Fruit fly (Drosophila melanogaster) whole organism, prepupa: Measurements from ENCODE around the gene Grd.

Source experiments
- CG31627 ChIP-seq: fragments of 200-800 bp; sonication (Bioruptor generic); optimal IDR thresholded peaks from 3 replicates; lab custom pipeline; 2016; ENCODE audit warnings: missing biosample characterization, missing genetic modification characterization
- CG6808 ChIP-seq: fragments of 200-800 bp; sonication (Bioruptor generic); optimal IDR thresholded peaks from 3 replicates; lab custom pipeline; 2017; ENCODE audit warnings: missing biosample characterization, missing genetic modification characterization, mild to moderate bottlenecking, moderate library complexity, missing genetic modification reagents
- CG6854 ChIP-seq: fragments of 200-800 bp; sonication (Bioruptor generic); optimal IDR thresholded peaks from 2 replicates; lab custom pipeline; 2017; ENCODE audit warnings: missing biosample characterization, mild to moderate bottlenecking, missing genetic modification characterization
- CG8319 ChIP-seq: fragments of 200-800 bp; sonication (Bioruptor generic); optimal IDR thresholded peaks from 3 replicates; lab custom pipeline; 2016; ENCODE audit warnings: missing biosample characterization, missing genetic modification characterization
- CG9139 ChIP-seq: fragments of 200-800 bp; sonication (Bioruptor generic); optimal IDR thresholded peaks from 3 replicates; lab custom pipeline; 2017; ENCODE audit warnings: missing biosample characterization, mild to moderate bottlenecking, missing genetic modification characterization
- Ets96B ChIP-seq: fragments of 200-800 bp; optimal IDR thresholded peaks from 2 replicates; lab custom pipeline; 2019; ENCODE audit warnings: missing biosample characterization, mild to moderate bottlenecking, missing genetic modification characterization, moderate library complexity
- Hr39 ChIP-seq: fragments of 200-800 bp; sonication (Bioruptor generic); optimal IDR thresholded peaks from 2 replicates; lab custom pipeline; 2016; ENCODE audit warnings: missing biosample characterization, missing genetic modification characterization
- dsx ChIP-seq: fragments of 200-800 bp; optimal IDR thresholded peaks from 3 replicates; lab custom pipeline; 2019; ENCODE audit warnings: missing biosample characterization, mild to moderate bottlenecking, missing genetic modification characterization, moderate library complexity; ENCODE audit not compliant: poor library complexity, severe bottlenecking
- eg ChIP-seq: fragments of 200-800 bp; sonication (Bioruptor generic); IDR thresholded peaks from 3 replicates; pipeline ENCODE4 v1.3.6; 2022; ENCODE audit warnings: missing biosample characterization, missing genetic modification characterization

DNA sequence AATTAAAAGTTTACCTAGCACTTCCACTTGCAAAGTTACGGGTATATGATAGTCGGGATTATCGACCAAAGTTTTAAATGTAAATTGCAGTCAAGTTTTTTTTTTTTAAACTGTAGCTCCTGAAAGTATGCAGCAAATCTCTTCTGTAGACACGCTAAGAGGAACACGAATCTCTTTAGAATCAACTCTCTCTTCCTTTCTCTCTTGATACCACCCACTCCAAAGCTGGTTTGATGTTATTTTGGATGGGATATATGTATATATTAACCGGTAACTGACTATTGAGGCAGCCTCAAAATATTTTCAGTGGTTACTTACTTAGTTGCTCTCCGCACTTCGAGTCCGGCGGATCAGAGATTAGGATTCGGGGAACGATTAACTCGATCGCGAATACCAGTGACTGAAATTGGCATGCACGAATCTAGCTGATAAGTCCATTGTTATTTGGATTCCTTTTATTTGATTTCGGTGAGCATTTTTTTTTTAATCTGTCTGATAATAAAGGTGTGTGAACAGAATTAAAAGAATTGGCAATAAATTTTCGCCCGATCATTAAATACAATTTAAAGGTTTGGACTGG is 55.7 kb downstream of the Grd start, which contains the start of gene CG7408:
- TF ChIP-seq Ets96B (tag; lab: Kevin White, UChicago) = no peak
- TF ChIP-seq CG8319 (GFP tag; lab: Kevin White, UChicago) = no peak
- TF ChIP-seq CG31627 = no peak
- TF ChIP-seq eg = no peak
- no peak for TF ChIP-seq CG6808 (GFP tag; lab: Kevin White, UChicago)
- TF ChIP-seq Hr39 (GFP tag; lab: Kevin White, UChicago) = no peak
- TF ChIP-seq CG6854 (GFP tag; lab: Kevin White, UChicago) = no peak
- TF ChIP-seq CG9139 (GFP tag; lab: Kevin White, UChicago) = no peak
- TF ChIP-seq dsx (GFP tag; lab: Kevin White, UChicago) = peak; percentile 88
